Worm (Caenorhabditis elegans) whole organism, L1 larva: ENCODE data around the gene W01C9.2.

Experiments
- alr-1 ChIP-seq: fragments of 200-800 bp; sonication (Bioruptor generic); optimal IDR thresholded peaks from 2 replicates; lab custom pipeline; 2018; ENCODE audit warnings: borderline replicate concordance, mild to moderate bottlenecking, missing genetic modification characterization, missing compliant biosample characterization
- ceh-82 ChIP-seq, 3 experiments: fragments of 150-350 bp in 1 of 3; sonication (generic microtip) in 2 of 3; optimal IDR thresholded peaks; 2 replicates each; lab custom pipeline; 2014 to 2017; ENCODE audit warnings: missing biosample characterization in 3 of 3, missing genetic modification characterization in 3 of 3
- swsn-7 ChIP-seq: sonication (generic microtip); optimal IDR thresholded peaks from 2 replicates; lab custom pipeline; 2016; ENCODE audit warnings: missing genetic modification characterization, missing compliant biosample characterization
- unc-130 ChIP-seq: fragments of 150-350 bp; optimal IDR thresholded peaks from 2 replicates; lab custom pipeline; 2017; ENCODE audit warnings: missing biosample characterization, missing genetic modification characterization, inconsistent platforms

DNA sequence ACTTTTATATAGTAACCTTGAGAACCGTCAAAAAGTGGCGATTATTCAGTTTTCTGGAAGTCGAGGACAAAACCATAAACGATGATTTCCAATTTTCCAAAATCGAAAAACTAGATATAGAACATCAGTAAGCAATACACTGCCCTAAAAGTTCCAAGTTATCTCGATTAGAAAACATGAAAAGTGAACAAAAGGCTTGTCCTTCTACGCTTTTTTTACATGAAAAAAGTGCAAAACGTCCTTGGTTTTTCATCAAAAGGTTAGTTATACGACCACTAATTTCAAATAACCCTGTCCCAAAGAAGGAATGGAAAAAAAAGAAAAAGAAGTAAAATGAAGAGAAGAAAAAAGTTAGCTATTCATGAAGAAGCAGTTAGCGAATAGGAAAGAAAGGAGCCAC lies 49.8 kb downstream of the W01C9.2 start:
- TF ChIP-seq alr-1: no peak
- no peak for TF ChIP-seq swsn-7 (tag; lab: Kevin White, UChicago)
- no peak for TF ChIP-seq ceh-82 (tag; optimal IDR thresholded peaks at IDR 0.05; lab: Kevin White, UChicago)
- TF ChIP-seq unc-130 (tag; lab: Kevin White, UChicago): no peak
